Fruit fly (Drosophila melanogaster) whole organism, adult: Measurements from ENCODE around the gene CG14194.

Experiments used
- CG33017 ChIP-seq: fragments of 200-800 bp; sonication (Bioruptor generic); optimal IDR thresholded peaks from 2 replicates; lab custom pipeline; 2018; ENCODE audit warnings: missing biosample characterization, mild to moderate bottlenecking, missing genetic modification characterization, moderate library complexity
- CG5204 ChIP-seq: fragments of 200-800 bp; sonication (Bioruptor generic); optimal IDR thresholded peaks from 2 replicates; lab custom pipeline; 2016; ENCODE audit warnings: missing biosample characterization, missing genetic modification characterization
- Hr96 ChIP-seq: fragments of 200-800 bp; sonication (Bioruptor generic); optimal IDR thresholded peaks from 2 replicates; lab custom pipeline; 2016; ENCODE audit warnings: missing biosample characterization, missing genetic modification characterization
- kay ChIP-seq: fragments of 200-800 bp; sonication (Bioruptor generic); peaks from one replicate; lab custom pipeline; 2016; ENCODE audit warnings: missing biosample characterization, missing genetic modification characterization, borderline replicate concordance

DNA sequence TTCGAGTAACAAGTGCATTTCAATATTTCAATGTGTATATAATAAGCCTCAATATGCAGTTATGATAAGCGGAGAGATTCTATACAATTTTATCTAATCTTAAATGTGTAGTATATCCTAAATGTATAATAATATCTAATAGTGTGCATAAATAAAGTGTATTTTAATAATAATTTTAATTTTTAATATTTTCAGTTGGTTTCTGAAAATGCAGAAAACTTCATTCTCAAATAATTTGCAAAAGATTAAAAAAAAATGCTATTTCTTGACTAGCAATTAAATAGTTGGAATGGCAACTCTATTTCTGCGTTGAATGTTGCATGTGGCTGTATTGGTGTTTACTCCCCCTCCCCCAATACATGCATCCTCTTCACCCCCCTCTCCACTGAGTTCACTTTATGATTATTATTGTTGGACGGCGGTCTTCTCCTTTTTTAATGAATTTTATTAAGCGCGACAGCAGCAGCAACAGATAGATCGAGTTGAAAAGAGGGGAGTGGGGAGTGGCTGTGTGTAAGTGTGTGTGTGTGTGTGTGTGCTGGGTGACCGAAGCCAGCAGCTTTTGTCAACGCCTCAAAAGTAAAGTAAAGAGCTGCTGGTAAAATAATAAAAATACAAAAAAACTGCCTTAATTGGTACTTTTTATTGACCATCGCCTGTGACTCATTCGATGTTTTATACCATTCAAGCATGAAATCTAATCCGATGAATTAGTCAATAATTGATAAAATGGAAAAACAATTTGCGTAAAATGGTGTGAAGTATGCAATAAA lies 32.5 kb upstream of the CG14194 start:
- no peak for TF ChIP-seq CG5204 (GFP tag; lab: Kevin White, UChicago)
- no peak for TF ChIP-seq CG33017 (tag; lab: Kevin White, UChicago)
- no peak for TF ChIP-seq kay
- no peak for TF ChIP-seq Hr96
